Worm (Caenorhabditis elegans) whole organism, early embryonic: ENCODE data around the gene ncs-1.

Experiments
- B0310.2 ChIP-seq: sonication (generic microtip); optimal IDR thresholded peaks from 2 replicates; lab custom pipeline; 2016; ENCODE audit warnings: mild to moderate bottlenecking, missing genetic modification characterization, missing compliant biosample characterization
- F13C5.2 ChIP-seq: sonication (generic microtip); optimal IDR thresholded peaks from 2 replicates; lab custom pipeline; 2017; ENCODE audit warnings: mild to moderate bottlenecking, missing genetic modification characterization, inconsistent platforms, missing compliant biosample characterization
- aly-1 ChIP-seq: sonication (generic microtip); optimal IDR thresholded peaks from 2 replicates; lab custom pipeline; 2016; ENCODE audit warnings: missing genetic modification characterization, missing compliant biosample characterization
- ama-1 ChIP-seq: fragments of 150-350 bp; optimal IDR thresholded peaks from 2 replicates; lab custom pipeline; 2014
- ceh-13 ChIP-seq: fragments of 200-800 bp; sonication (Bioruptor generic); optimal IDR thresholded peaks from 2 replicates; lab custom pipeline; 2018; ENCODE audit warnings: mild to moderate bottlenecking, missing genetic modification characterization, missing compliant biosample characterization
- ceh-36 ChIP-seq: sonication (generic microtip); optimal IDR thresholded peaks from 2 replicates; lab custom pipeline; 2016; ENCODE audit warnings: missing genetic modification characterization, inconsistent platforms, missing compliant biosample characterization
- ets-7 ChIP-seq: sonication (generic microtip); optimal IDR thresholded peaks from 2 replicates; lab custom pipeline; 2016; ENCODE audit warnings: missing genotype, missing genetic modification characterization, missing compliant biosample characterization
- flt-1 ChIP-seq: fragments of 200-800 bp; sonication (Bioruptor generic); IDR thresholded peaks from 2 replicates; pipeline ENCODE4 v1.3.6; 2022; ENCODE audit warnings: missing genetic modification characterization, missing compliant biosample characterization
- hmbx-1 ChIP-seq: sonication (generic microtip); optimal IDR thresholded peaks from 2 replicates; lab custom pipeline; 2016; ENCODE audit warnings: mild to moderate bottlenecking, missing genetic modification characterization, missing compliant biosample characterization
- hmg-4 ChIP-seq: fragments of 200-800 bp; sonication (Bioruptor generic); optimal IDR thresholded peaks from 2 replicates; lab custom pipeline; 2018; ENCODE audit warnings: mild to moderate bottlenecking, missing genetic modification characterization, missing compliant biosample characterization
- hnd-1 ChIP-seq: sonication (generic microtip); optimal IDR thresholded peaks from 2 replicates; lab custom pipeline; 2016; ENCODE audit warnings: missing genetic modification characterization, missing compliant biosample characterization
- pes-1 ChIP-seq: fragments of 200-800 bp; sonication (Bioruptor generic); IDR thresholded peaks from 2 replicates; pipeline ENCODE4 v1.3.6; 2022; ENCODE audit warnings: missing genetic modification reagents, missing genetic modification characterization, missing compliant biosample characterization
- scrt-1 ChIP-seq: fragments of 200-800 bp; sonication (Bioruptor generic); IDR thresholded peaks from 2 replicates; pipeline ENCODE4 v1.3.6; 2022; ENCODE audit warnings: missing genetic modification characterization, missing compliant biosample characterization
- sea-1 ChIP-seq: fragments of 200-800 bp; sonication (Bioruptor generic); conservative IDR thresholded peaks from 2 replicates; pipeline ENCODE4 v1.3.6; 2022; ENCODE audit warnings: missing genetic modification characterization, missing compliant biosample characterization
- tbx-11 ChIP-seq: fragments of 200-800 bp; sonication (Bioruptor generic); IDR thresholded peaks from 2 replicates; pipeline ENCODE4 v1.3.6; 2022; ENCODE audit warnings: missing genetic modification characterization, missing compliant biosample characterization
- tbx-37 ChIP-seq: fragments of 200-800 bp; sonication (Bioruptor generic); conservative IDR thresholded peaks from 2 replicates; pipeline ENCODE4 v1.3.6; 2022; ENCODE audit warnings: missing genetic modification reagents, missing genetic modification characterization, missing compliant biosample characterization
- tra-4 ChIP-seq: sonication (generic microtip); optimal IDR thresholded peaks from 2 replicates; lab custom pipeline; 2017; ENCODE audit warnings: missing genetic modification characterization, missing compliant biosample characterization

ncs-1 gene

DNA sequence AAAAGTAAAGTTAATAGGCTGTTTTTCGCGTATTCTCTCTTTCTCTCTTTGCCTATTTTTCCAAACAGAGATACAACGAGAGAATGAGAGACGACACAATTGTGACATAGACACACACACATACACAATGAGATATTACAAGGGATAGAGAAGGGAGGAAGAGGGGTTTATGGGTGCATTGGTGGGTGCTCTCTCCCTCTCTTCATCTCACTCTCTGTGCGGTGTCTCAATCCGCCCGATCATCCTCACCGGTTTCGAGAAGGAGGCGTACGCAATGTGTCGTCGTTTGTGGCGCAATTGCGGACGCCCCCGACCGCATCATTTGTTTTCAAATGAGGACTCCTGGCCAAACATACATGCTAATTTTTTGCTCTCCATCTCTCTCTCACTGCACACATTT, 13.6 kb downstream of the ncs-1 start:
- TF ChIP-seq hmg-4 (GFP tag; lab: Kevin White, UChicago) (peak; percentile 98), tbx-37 (GFP tag; lab: Robert Waterston, UW) (no peak), ama-1 (lab: Kevin White, UChicago) (no peak), F13C5.2 (tag; lab: Kevin White, UChicago) (peak; percentile 95), sea-1 (GFP tag; lab: Robert Waterston, UW) (peak; percentile 68; the same call in 1 of the 2 replicates), scrt-1 (peak; percentile 64), pes-1 (GFP tag; lab: Robert Waterston, UW) (peak; percentile 23; the same call in 1 of the 2 replicates), ets-7 (tag; lab: Kevin White, UChicago) (peak; percentile 69), ceh-36 (tag; lab: Kevin White, UChicago) (peak; percentile 38), aly-1 (tag; lab: Kevin White, UChicago) (peak; percentile 67), B0310.2 (tag; lab: Kevin White, UChicago) (peak; percentile 36), tbx-11 (GFP tag; lab: Robert Waterston, UW) (peak; percentile 25; the same call in 1 of the 2 replicates), hmbx-1 (no peak), hnd-1 (tag; lab: Kevin White, UChicago) (peak; percentile 10), tra-4 (tag; lab: Kevin White, UChicago) (no peak), ceh-13 (GFP tag; lab: Kevin White, UChicago) (no peak), flt-1 (GFP tag; lab: Robert Waterston, UW) (peak; percentile 57; the same call in 1 of the 2 replicates)

DNA sequence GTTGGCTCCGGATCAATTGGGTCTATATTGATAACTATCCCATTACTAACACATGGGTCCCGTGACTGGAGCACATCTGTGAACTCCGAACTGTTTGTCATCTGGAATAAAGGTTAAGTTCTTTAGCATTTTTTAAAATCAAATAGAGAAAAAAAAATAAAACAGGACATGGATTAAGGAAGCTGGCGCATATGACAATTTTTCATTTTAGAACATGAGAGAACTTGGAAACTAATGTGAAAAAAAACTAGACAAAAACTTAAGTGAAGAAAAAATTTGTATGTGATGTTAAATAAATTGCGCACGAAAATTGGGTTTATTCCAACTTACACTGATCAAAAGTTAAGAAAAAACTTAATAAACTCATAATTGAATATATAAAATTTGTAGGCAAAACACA, 14.3 kb downstream of the ncs-1 start, which contains the start of gene sms-2:
Gene sms-2, minus strand, starts transcription at position 101 of the 400 bp plus-strand sequence.
- no peak for TF ChIP-seq aly-1 (tag; lab: Kevin White, UChicago)
- no peak for TF ChIP-seq tbx-11 (GFP tag; lab: Robert Waterston, UW)
- TF ChIP-seq hnd-1 (tag; lab: Kevin White, UChicago), result no peak
- TF ChIP-seq pes-1 (GFP tag; lab: Robert Waterston, UW), result no peak
- no peak for TF ChIP-seq F13C5.2 (tag; lab: Kevin White, UChicago)
- no peak for TF ChIP-seq scrt-1
- TF ChIP-seq B0310.2 (tag; lab: Kevin White, UChicago), result no peak
- TF ChIP-seq ama-1 (lab: Kevin White, UChicago), result no peak
- TF ChIP-seq tbx-37 (GFP tag; lab: Robert Waterston, UW), result no peak
- TF ChIP-seq hmg-4 (GFP tag; lab: Kevin White, UChicago), result no peak
- TF ChIP-seq ceh-13 (GFP tag; lab: Kevin White, UChicago), result no peak
- TF ChIP-seq ets-7 (tag; lab: Kevin White, UChicago), result no peak
- TF ChIP-seq hmbx-1, result no peak
- TF ChIP-seq tra-4 (tag; lab: Kevin White, UChicago), result no peak
- TF ChIP-seq flt-1 (GFP tag; lab: Robert Waterston, UW), result no peak
- no peak for TF ChIP-seq ceh-36 (tag; lab: Kevin White, UChicago)
- TF ChIP-seq sea-1 (GFP tag; lab: Robert Waterston, UW), result no peak

ce11 chrX:947885-948284, 15.2 kb downstream of the ncs-1 start:
- no peak for TF ChIP-seq pes-1 (GFP tag; lab: Robert Waterston, UW)
- TF ChIP-seq ceh-13 (GFP tag; lab: Kevin White, UChicago), result no peak

DNA sequence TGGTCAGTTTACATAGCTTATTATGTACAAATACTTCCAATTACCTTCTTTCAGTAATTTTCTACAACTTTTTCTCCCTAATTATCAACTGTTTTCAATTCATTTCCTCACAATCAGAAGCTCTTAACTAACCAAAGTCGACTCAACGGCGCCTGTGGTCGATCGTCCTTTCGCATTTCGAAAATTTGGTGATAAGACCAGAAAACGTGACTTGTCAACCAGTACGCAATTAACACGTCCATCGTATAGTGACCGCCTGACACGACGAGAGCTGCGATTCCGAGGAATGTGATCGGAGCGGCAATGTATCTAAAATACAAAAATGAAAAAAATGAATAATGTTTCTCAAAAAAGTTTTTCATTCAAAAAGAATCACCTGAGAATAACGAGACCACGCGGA, 17.4 kb downstream of the ncs-1 start:
- TF ChIP-seq ama-1 (lab: Kevin White, UChicago), result no peak
- no peak for TF ChIP-seq ceh-13 (GFP tag; lab: Kevin White, UChicago)
- TF ChIP-seq tra-4 (tag; lab: Kevin White, UChicago), result no peak
- TF ChIP-seq hmg-4 (GFP tag; lab: Kevin White, UChicago), result no peak
- no peak for TF ChIP-seq tbx-11 (GFP tag; lab: Robert Waterston, UW)
- no peak for TF ChIP-seq scrt-1
- TF ChIP-seq hmbx-1, result no peak
- TF ChIP-seq pes-1 (GFP tag; lab: Robert Waterston, UW), result no peak
- no peak for TF ChIP-seq F13C5.2 (tag; lab: Kevin White, UChicago)
- TF ChIP-seq aly-1 (tag; lab: Kevin White, UChicago), result no peak
- no peak for TF ChIP-seq hnd-1 (tag; lab: Kevin White, UChicago)

ce11 chrX:943698-944097, 19.4 kb downstream of the ncs-1 start:
- TF ChIP-seq flt-1 (GFP tag; lab: Robert Waterston, UW) (0 out of 2 replicates have a peak, but pooled peaks have one; percentile 39), pes-1 (GFP tag; lab: Robert Waterston, UW) (peak; percentile 47; the same call in 1 of the 2 replicates)

DNA sequence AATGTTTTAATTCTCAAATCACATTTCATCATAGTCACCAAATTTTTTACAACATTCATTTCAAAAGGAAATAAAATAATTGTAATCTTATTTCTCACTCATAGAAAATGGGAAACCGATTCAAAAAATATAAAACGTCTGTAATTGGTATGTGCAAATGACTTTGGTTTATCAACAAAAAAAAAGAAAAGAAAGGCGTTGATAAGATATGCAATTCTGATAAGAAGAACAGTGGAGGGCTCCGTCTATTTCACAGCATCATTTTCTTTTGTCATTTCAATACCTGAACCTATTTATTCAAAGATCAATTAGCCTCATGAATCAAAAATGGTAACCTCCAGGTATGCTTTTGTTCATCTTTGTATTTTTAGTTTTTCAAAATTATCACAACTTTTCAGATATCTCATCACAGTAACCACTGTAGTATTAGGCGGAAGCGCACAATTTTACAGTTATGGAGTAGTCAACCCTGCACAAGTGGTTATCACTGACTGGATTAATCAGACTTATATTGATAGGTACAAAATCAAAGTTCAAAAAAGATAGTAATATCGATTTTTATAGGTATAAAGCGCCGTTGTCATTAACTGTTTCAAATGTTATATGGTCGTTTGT, 24.7 kb downstream of the ncs-1 start, which contains the start of gene F53H8.3:
Gene F53H8.3, plus strand, starts transcription at position 275 of the 615 bp plus-strand sequence.
- TF ChIP-seq pes-1 (GFP tag; lab: Robert Waterston, UW), result no peak

ce11 chrX:936013-936412, 27.1 kb downstream of the ncs-1 start:
- TF ChIP-seq B0310.2 (tag; lab: Kevin White, UChicago) (no peak), hmbx-1 (no peak), ama-1 (lab: Kevin White, UChicago) (no peak), tbx-37 (GFP tag; lab: Robert Waterston, UW) (no peak), hmg-4 (GFP tag; lab: Kevin White, UChicago) (no peak), ets-7 (tag; lab: Kevin White, UChicago) (no peak), scrt-1 (no peak), ceh-36 (tag; lab: Kevin White, UChicago) (no peak), pes-1 (GFP tag; lab: Robert Waterston, UW) (no peak), sea-1 (GFP tag; lab: Robert Waterston, UW) (no peak), aly-1 (tag; lab: Kevin White, UChicago) (no peak)
